Fruit fly (Drosophila melanogaster): ENCODE measurements around the gene TwdlZ.

TwdlZ gene

dm6 chrX:16772882-16773827 is 35.2 kb downstream of the TwdlZ start (continued):
- no peak for TF ChIP-seq CG43689 (GFP tag; IDR thresholded peaks at IDR 0.05)
- no peak for TF ChIP-seq crp (GFP tag; optimal IDR thresholded peaks at IDR 0.05)
- TF ChIP-seq Fer3 (tag; optimal IDR thresholded peaks at IDR 0.05) = peak; percentile 21
- TF ChIP-seq dysf (GFP tag; IDR thresholded peaks at IDR 0.05) = peak; percentile 73; the same call in 2 of the 3 replicates
- peak; percentile 33 for TF ChIP-seq Hsf (GFP tag; optimal IDR thresholded peaks at IDR 0.05)
- no peak for TF ChIP-seq Adf1 (GFP tag; IDR thresholded peaks at IDR 0.05)
- TF ChIP-seq CG3838 (GFP tag; optimal IDR thresholded peaks at IDR 0.05) = no peak
- TF ChIP-seq luna (GFP tag; optimal IDR thresholded peaks at IDR 0.05) = no peak
- TF ChIP-seq pb (GFP tag; optimal IDR thresholded peaks at IDR 0.05) = peak; percentile 49
- peak; percentile 5 for TF ChIP-seq CG9437 (GFP tag; optimal IDR thresholded peaks at IDR 0.05)
- TF ChIP-seq Sry-β (GFP tag; optimal IDR thresholded peaks at IDR 0.05) = no peak
- peak; percentile 48; the same call in 1 of the 2 replicates for TF ChIP-seq sim (GFP tag; IDR thresholded peaks at IDR 0.05)
- 0 out of 2 replicates have a peak, but pooled peaks have one; percentile 25 for TF ChIP-seq MBD-R2 (GFP tag; IDR thresholded peaks at IDR 0.05)
- peak; percentile 78 for TF ChIP-seq CG10959 (GFP tag; IDR thresholded peaks at IDR 0.05)
- peak; percentile 33 for TF ChIP-seq CG15601 (tag; optimal IDR thresholded peaks at IDR 0.05)
- no peak for TF ChIP-seq HmgZ (tag; optimal IDR thresholded peaks at IDR 0.05)
- peak; percentile 37; the same call in 1 of the 2 replicates for TF ChIP-seq Rfx (GFP tag; IDR thresholded peaks at IDR 0.05)
- TF ChIP-seq CG10321 (GFP tag; IDR thresholded peaks at IDR 0.05) = no peak
- TF ChIP-seq unpg (GFP tag; optimal IDR thresholded peaks at IDR 0.05) = peak; percentile 43
- peak; percentile 44 for TF ChIP-seq org-1 (GFP tag; optimal IDR thresholded peaks at IDR 0.05)
- no peak for TF ChIP-seq pzg (GFP tag; optimal IDR thresholded peaks at IDR 0.05)
- peak; percentile 18 for TF ChIP-seq sima (GFP tag; optimal IDR thresholded peaks at IDR 0.05)
- 0 out of 2 replicates have a peak, but pooled peaks have one; percentile 31 for TF ChIP-seq peb (GFP tag; IDR thresholded peaks at IDR 0.05)
- TF ChIP-seq sc (optimal IDR thresholded peaks at IDR 0.05) = no peak
- TF ChIP-seq sc (GFP tag; optimal IDR thresholded peaks at IDR 0.05) = no peak
- TF ChIP-seq Drgx (GFP tag; IDR thresholded peaks at IDR 0.05) = peak; percentile 81
- no peak for TF ChIP-seq kni (GFP tag; optimal IDR thresholded peaks at IDR 0.05)
- TF ChIP-seq CG11247 (GFP tag; IDR thresholded peaks at IDR 0.05) = peak; percentile 49; the same call in 1 of the 2 replicates
- TF ChIP-seq Mrtf (GFP tag; IDR thresholded peaks at IDR 0.05) = 0 out of 3 replicates have a peak, but pooled peaks have one; percentile 16
- peak; percentile 5 for TF ChIP-seq tio (GFP tag; optimal IDR thresholded peaks at IDR 0.05)
- TF ChIP-seq stc (GFP tag; IDR thresholded peaks at IDR 0.05) = peak; percentile 73
- no peak for TF ChIP-seq salm (tag; optimal IDR thresholded peaks at IDR 0.05)
- TF ChIP-seq lmd (GFP tag; IDR thresholded peaks at IDR 0.05) = peak; percentile 65
- no peak for TF ChIP-seq klu (GFP tag; IDR thresholded peaks at IDR 0.05)
- no peak for TF ChIP-seq h (optimal IDR thresholded peaks at IDR 0.05)
- TF ChIP-seq MESR4 (GFP tag; optimal IDR thresholded peaks at IDR 0.05) = no peak
- TF ChIP-seq CG4820 (GFP tag; optimal IDR thresholded peaks at IDR 0.05) = peak; percentile 70
- TF ChIP-seq wdn (GFP tag; IDR thresholded peaks at IDR 0.05) = no peak
- peak; percentile 58 for TF ChIP-seq Camta (GFP tag; optimal IDR thresholded peaks at IDR 0.05)
- peak in 1 of 2 experiments; percentile 57 for TF ChIP-seq bsh (GFP tag; optimal IDR thresholded peaks at IDR 0.05)
- no peak for TF ChIP-seq Dbx (GFP tag; IDR thresholded peaks at IDR 0.05)
- TF ChIP-seq CG9797 (GFP tag; optimal IDR thresholded peaks at IDR 0.05) = no peak
- TF ChIP-seq NC2α (GFP tag; optimal IDR thresholded peaks at IDR 0.05) = no peak
- TF ChIP-seq sna (GFP tag; IDR thresholded peaks at IDR 0.05; ENCODE audit: partially characterized antibody) = no peak
- TF ChIP-seq Hmr (GFP tag; optimal IDR thresholded peaks at IDR 0.05) = no peak
- TF ChIP-seq lbe (GFP tag; optimal IDR thresholded peaks at IDR 0.05) = no peak
- no peak for TF ChIP-seq CG7987 (GFP tag; optimal IDR thresholded peaks at IDR 0.05)
- no peak for TF ChIP-seq disco-r (GFP tag; optimal IDR thresholded peaks at IDR 0.05)
- TF ChIP-seq CG34376 (GFP tag; optimal IDR thresholded peaks at IDR 0.05) = no peak

Measured in whole organism, embryonic.